Worm (Caenorhabditis elegans): ENCODE results near the gene C27H6.9.

DNA sequence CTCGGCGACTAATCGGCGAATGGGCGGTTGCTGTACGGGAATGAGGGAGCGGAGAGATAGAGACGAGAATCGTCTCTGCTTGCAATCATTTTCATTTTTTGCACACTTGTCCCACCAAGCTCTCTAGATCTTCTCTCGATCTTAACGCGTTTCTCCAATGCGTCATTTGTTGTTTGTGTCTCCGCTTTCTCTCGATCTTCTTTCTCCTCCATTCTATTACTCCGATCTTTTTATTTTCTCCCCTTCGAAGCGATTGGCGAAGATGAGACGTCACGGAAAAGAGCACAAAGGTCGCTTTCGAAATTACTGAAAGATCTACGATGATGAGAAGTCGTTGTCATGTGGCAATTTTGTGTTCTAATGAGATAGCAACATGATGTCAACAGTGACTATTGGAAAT, 24.0 kb upstream of the C27H6.9 start:
- peak; percentile 66 for TF ChIP-seq unc-62 (GFP tag; optimal IDR thresholded peaks at IDR 0.05)
- TF ChIP-seq nhr-76 (tag; optimal IDR thresholded peaks at IDR 0.05), result no peak
- TF ChIP-seq mab-5 (tag; optimal IDR thresholded peaks at IDR 0.05), result peak; percentile 35
- no peak for TF ChIP-seq nhr-28 (tag; optimal IDR thresholded peaks at IDR 0.05)
- no peak for TF ChIP-seq unc-39 (tag; optimal IDR thresholded peaks at IDR 0.05)
- TF ChIP-seq nhr-237 (tag; optimal IDR thresholded peaks at IDR 0.05), result no peak
- no peak for TF ChIP-seq pha-4 (tag; optimal IDR thresholded peaks at IDR 0.05)
- peak; percentile 66 for TF ChIP-seq unc-120 (tag; optimal IDR thresholded peaks at IDR 0.05; ENCODE audit: poor library complexity, severe bottlenecking)
